Worm (Caenorhabditis elegans) whole organism, L4 larva: ENCODE measurements around the gene tat-4.

Experiments used
- F26F4.8 ChIP-seq: fragments of 200-800 bp; sonication (Bioruptor generic); conservative IDR thresholded peaks from 2 replicates; pipeline ENCODE4 v1.3.6; 2022; ENCODE audit warnings: missing genetic modification characterization, missing compliant biosample characterization
- T20F7.1 ChIP-seq: fragments of 200-800 bp; sonication (Bioruptor generic); optimal IDR thresholded peaks from 2 replicates; lab custom pipeline; 2018; ENCODE audit warnings: mild to moderate bottlenecking, missing genetic modification characterization, missing compliant biosample characterization
- Y48G9A.11 ChIP-seq: fragments of 200-800 bp; sonication (Bioruptor generic); IDR thresholded peaks from 2 replicates; pipeline ENCODE4 v1.3.6; 2022; ENCODE audit warnings: missing genetic modification reagents, missing genetic modification characterization, missing compliant biosample characterization
- Y5F2A.4 ChIP-seq: fragments of 200-800 bp; sonication (Bioruptor generic); optimal IDR thresholded peaks from 2 replicates; lab custom pipeline; 2018; ENCODE audit warnings: mild to moderate bottlenecking, missing genetic modification characterization, missing compliant biosample characterization
- ZK546.5 ChIP-seq, 2 experiments: sonication (generic microtip); optimal IDR thresholded peaks; 2 replicates each; lab custom pipeline; 2017; ENCODE audit warnings: missing biosample characterization in 2 of 2, missing genetic modification characterization in 2 of 2
- aha-1 ChIP-seq: fragments of 150-350 bp; peaks from one replicate; lab custom pipeline; 2014; ENCODE audit warnings: missing biosample characterization, missing genetic modification characterization
- aly-2 ChIP-seq: sonication (generic microtip); optimal IDR thresholded peaks from 2 replicates; lab custom pipeline; 2018; ENCODE audit warnings: missing biosample characterization, missing genetic modification characterization
- ceh-20 ChIP-seq: fragments of 200-800 bp; sonication (Bioruptor generic); IDR thresholded peaks from 2 replicates; pipeline ENCODE4 v1.3.6; 2022; ENCODE audit warnings: missing genetic modification reagents, missing genetic modification characterization, missing compliant biosample characterization
- ceh-82 ChIP-seq: sonication (generic microtip); optimal IDR thresholded peaks from 2 replicates; lab custom pipeline; 2017; ENCODE audit warnings: missing biosample characterization, missing genetic modification characterization
- cey-2 ChIP-seq: sonication (generic microtip); optimal IDR thresholded peaks from 3 replicates; lab custom pipeline; 2017; ENCODE audit warnings: missing genetic modification characterization, mild to moderate bottlenecking, missing compliant biosample characterization, antibody characterized with exemption, borderline replicate concordance; ENCODE audit not compliant: insufficient read depth
- ctbp-1 ChIP-seq: fragments of 200-800 bp; sonication (Bioruptor generic); IDR thresholded peaks from 2 replicates; pipeline ENCODE4 v1.3.6; 2022; ENCODE audit warnings: missing genetic modification reagents, missing genetic modification characterization, missing compliant biosample characterization
- dmd-8 ChIP-seq: fragments of 200-800 bp; sonication (Bioruptor generic); IDR thresholded peaks from 2 replicates; pipeline ENCODE4 v1.3.6; 2022; ENCODE audit warnings: missing genetic modification characterization, missing compliant biosample characterization
- duxl-1 ChIP-seq: sonication (generic microtip); optimal IDR thresholded peaks from 2 replicates; lab custom pipeline; 2016; ENCODE audit warnings: mild to moderate bottlenecking, missing genetic modification characterization, moderate library complexity, missing compliant biosample characterization; ENCODE audit not compliant: poor library complexity
- dve-1 ChIP-seq: sonication (generic microtip); optimal IDR thresholded peaks from 2 replicates; lab custom pipeline; 2017; ENCODE audit warnings: antibody characterized with exemption, mild to moderate bottlenecking, missing genetic modification characterization, missing compliant biosample characterization; ENCODE audit not compliant: insufficient read depth
- egl-27 ChIP-seq: sonication (generic microtip); optimal IDR thresholded peaks from 3 replicates; lab custom pipeline; 2017; ENCODE audit warnings: missing biosample characterization, missing genetic modification reagents, missing genetic modification characterization
- hif-1 ChIP-seq, 2 experiments: sonication (generic microtip); optimal IDR thresholded peaks; 2 replicates each; lab custom pipeline; 2016 to 2017; ENCODE audit warnings: missing compliant biosample characterization in 2 of 2, missing genetic modification characterization in 2 of 2, missing genetic modification reagents in 2 of 2, missing genotype in 2 of 2, mild to moderate bottlenecking in 1 of 2
- hlh-11 ChIP-seq: fragments of 200-800 bp; sonication (Bioruptor generic); optimal IDR thresholded peaks from 2 replicates; lab custom pipeline; 2018; ENCODE audit warnings: mild to moderate bottlenecking, missing genetic modification characterization, missing compliant biosample characterization
- hmg-1.1 ChIP-seq: fragments of 200-800 bp; sonication (Bioruptor generic); IDR thresholded peaks from 2 replicates; pipeline ENCODE4 v1.3.6; 2022; ENCODE audit warnings: missing genetic modification reagents, missing genetic modification characterization, missing compliant biosample characterization
- jun-1 ChIP-seq: fragments of 150-350 bp; optimal IDR thresholded peaks from 2 replicates; lab custom pipeline; 2014; ENCODE audit warnings: missing biosample characterization, missing genetic modification reagents, missing genetic modification characterization
- lin-1 ChIP-seq: fragments of 200-800 bp; sonication (Bioruptor generic); IDR thresholded peaks from 2 replicates; pipeline ENCODE4 v1.3.6; 2022; ENCODE audit warnings: missing genetic modification reagents, missing genetic modification characterization, missing compliant biosample characterization
- lin-29 ChIP-seq: fragments of 200-800 bp; sonication (Bioruptor generic); IDR thresholded peaks from 2 replicates; pipeline ENCODE4 v1.3.6; 2022; ENCODE audit warnings: missing genetic modification reagents, missing genetic modification characterization, missing compliant biosample characterization
- lir-3 ChIP-seq: sonication (generic microtip); optimal IDR thresholded peaks from 2 replicates; lab custom pipeline; 2016; ENCODE audit warnings: mild to moderate bottlenecking, missing genetic modification characterization, missing compliant biosample characterization
- madf-5 ChIP-seq, 2 experiments: fragments of 200-800 bp; sonication (Bioruptor generic); IDR thresholded peaks; 2 replicates each; pipeline ENCODE4 v1.3.6; 2022; ENCODE audit warnings: missing compliant biosample characterization in 2 of 2, missing genetic modification characterization in 2 of 2
- madf-9 ChIP-seq: fragments of 200-800 bp; sonication (Bioruptor generic); conservative IDR thresholded peaks from 2 replicates; pipeline ENCODE4 v1.3.6; 2022; ENCODE audit warnings: missing genetic modification reagents, missing genetic modification characterization, missing compliant biosample characterization
- nhr-10 ChIP-seq: fragments of 150-350 bp; optimal IDR thresholded peaks from 2 replicates; lab custom pipeline; 2014; ENCODE audit warnings: missing biosample characterization, missing genetic modification characterization
- nhr-28 ChIP-seq: fragments of 150-350 bp; optimal IDR thresholded peaks from 2 replicates; lab custom pipeline; 2014; ENCODE audit warnings: missing biosample characterization, missing genetic modification characterization
- nhr-42 ChIP-seq: fragments of 200-800 bp; sonication (Bioruptor generic); IDR thresholded peaks from 2 replicates; pipeline ENCODE4 v1.3.6; 2022; ENCODE audit warnings: missing genetic modification characterization, missing compliant biosample characterization
- nhr-6 ChIP-seq: fragments of 150-350 bp; optimal IDR thresholded peaks from 2 replicates; lab custom pipeline; 2014; ENCODE audit warnings: missing biosample characterization, missing genetic modification characterization
- nhr-77 ChIP-seq: fragments of 150-350 bp; optimal IDR thresholded peaks from 2 replicates; lab custom pipeline; 2014; ENCODE audit warnings: missing biosample characterization, missing genetic modification characterization
- sdz-12 ChIP-seq: fragments of 200-800 bp; sonication (Bioruptor generic); optimal IDR thresholded peaks from 2 replicates; lab custom pipeline; 2018; ENCODE audit warnings: mild to moderate bottlenecking, missing genetic modification characterization, missing compliant biosample characterization
- set-16 ChIP-seq: fragments of 200-800 bp; sonication (Bioruptor generic); IDR thresholded peaks from 2 replicates; pipeline ENCODE4 v1.3.6; 2022; ENCODE audit warnings: missing genetic modification reagents, missing genetic modification characterization, missing compliant biosample characterization
- spr-1 ChIP-seq: sonication (generic microtip); optimal IDR thresholded peaks from 2 replicates; lab custom pipeline; 2016; ENCODE audit warnings: mild to moderate bottlenecking, missing genetic modification characterization, missing compliant biosample characterization
- tra-1 ChIP-seq: fragments of 200-800 bp; sonication (Bioruptor generic); IDR thresholded peaks from 2 replicates; pipeline ENCODE4 v1.3.6; 2022; ENCODE audit warnings: missing genetic modification reagents, missing genetic modification characterization, missing compliant biosample characterization
- unc-130 ChIP-seq: sonication (generic microtip); optimal IDR thresholded peaks from 2 replicates; lab custom pipeline; 2016; ENCODE audit warnings: missing genetic modification reagents, missing genetic modification characterization, missing compliant biosample characterization
- unc-39 ChIP-seq: sonication (generic microtip); optimal IDR thresholded peaks from 2 replicates; lab custom pipeline; 2017; ENCODE audit warnings: missing biosample characterization, missing genetic modification characterization
- vab-7 ChIP-seq: fragments of 200-800 bp; sonication (Bioruptor generic); IDR thresholded peaks from 2 replicates; pipeline ENCODE4 v1.3.6; 2022; ENCODE audit warnings: missing genetic modification reagents, missing genetic modification characterization, missing compliant biosample characterization
- zfp-3 ChIP-seq: fragments of 200-800 bp; sonication (Bioruptor generic); conservative IDR thresholded peaks from 2 replicates; pipeline ENCODE4 v1.3.6; 2022; ENCODE audit warnings: missing genetic modification reagents, missing genetic modification characterization, missing compliant biosample characterization
- ztf-7 ChIP-seq: fragments of 150-350 bp; optimal IDR thresholded peaks from 2 replicates; lab custom pipeline; 2014; ENCODE audit warnings: missing biosample characterization, missing genetic modification characterization

tat-4 gene

DNA sequence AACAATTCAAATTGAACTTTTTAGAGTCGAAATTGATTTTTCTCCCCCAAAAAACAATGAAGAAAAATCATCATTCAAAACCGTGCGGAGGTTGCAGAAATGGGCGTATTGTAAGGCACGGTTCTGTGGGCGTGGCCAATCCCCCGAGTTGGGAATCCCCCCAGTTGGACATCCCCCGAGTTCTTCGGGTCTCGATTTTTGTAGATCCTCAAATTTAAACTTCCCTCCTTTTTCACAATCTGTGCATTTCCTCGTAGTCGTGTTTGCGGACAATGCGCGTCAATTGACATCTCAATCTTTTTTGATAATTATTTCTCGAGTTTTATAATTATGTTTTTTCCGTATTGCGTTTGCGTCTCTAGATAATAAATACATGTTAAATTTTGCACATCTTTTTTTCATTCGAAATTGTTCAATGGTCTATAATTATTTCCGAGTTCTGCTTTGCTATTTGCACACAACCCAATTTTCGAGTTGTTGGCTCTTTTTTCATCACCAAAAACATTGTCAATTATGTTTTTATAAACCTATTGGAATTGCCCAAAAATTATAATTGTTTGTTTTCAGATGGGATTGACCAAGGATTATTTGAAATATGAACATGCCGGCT is 25.8 kb upstream of the tat-4 start, which contains the start of gene F13H8.2 (continued):
- TF ChIP-seq zfp-3: 0 out of 2 replicates have a peak, but pooled peaks have one; percentile 17
- TF ChIP-seq nhr-28 (tag; lab: Kevin White, UChicago): peak; percentile 20
- TF ChIP-seq Y48G9A.11 (GFP tag; lab: Robert Waterston, UW): peak; percentile 70
- TF ChIP-seq unc-130 (GFP tag; lab: Kevin White, UChicago): peak; percentile 69
- peak; percentile 62 for TF ChIP-seq spr-1 (tag; lab: Kevin White, UChicago)
- peak; percentile 91 for TF ChIP-seq ctbp-1 (GFP tag; lab: Robert Waterston, UW)
- peak; percentile 90 for TF ChIP-seq hmg-1.1 (GFP tag; lab: Robert Waterston, UW)
- TF ChIP-seq lin-1 (GFP tag; lab: Robert Waterston, UW): peak; percentile 91

DNA sequence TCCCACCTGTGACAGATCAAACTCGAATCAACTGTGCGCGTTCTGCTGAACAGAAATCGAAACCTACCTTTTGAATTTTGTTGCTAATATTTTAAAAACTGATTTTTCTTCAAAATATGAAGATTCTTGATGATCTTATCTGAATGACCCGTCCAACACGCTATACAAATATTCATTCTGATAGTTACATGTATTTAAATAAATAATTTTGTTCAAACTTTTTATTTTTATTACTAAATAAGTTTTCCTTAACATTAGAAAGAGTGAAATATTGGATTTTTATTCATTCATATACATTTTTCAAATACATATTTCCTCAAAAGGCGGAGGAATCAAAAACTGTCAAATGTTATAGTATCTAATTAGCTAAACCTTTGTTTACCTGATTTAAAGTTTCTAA is 23.9 kb upstream of the tat-4 start, which contains the start of gene F13H8.8:
Gene F13H8.8, minus strand, starts transcription at position 101 of the 400 bp plus-strand sequence.
- no peak for TF ChIP-seq ZK546.5 (tag; optimal IDR thresholded peaks at IDR 0.05; lab: Kevin White, UChicago)
- no peak for TF ChIP-seq nhr-77 (tag; lab: Kevin White, UChicago)
- no peak for TF ChIP-seq lin-29 (GFP tag; lab: Robert Waterston, UW)
- TF ChIP-seq madf-5 (GFP tag; IDR thresholded peaks at IDR 0.05; lab: Robert Waterston, UW): no peak

DNA sequence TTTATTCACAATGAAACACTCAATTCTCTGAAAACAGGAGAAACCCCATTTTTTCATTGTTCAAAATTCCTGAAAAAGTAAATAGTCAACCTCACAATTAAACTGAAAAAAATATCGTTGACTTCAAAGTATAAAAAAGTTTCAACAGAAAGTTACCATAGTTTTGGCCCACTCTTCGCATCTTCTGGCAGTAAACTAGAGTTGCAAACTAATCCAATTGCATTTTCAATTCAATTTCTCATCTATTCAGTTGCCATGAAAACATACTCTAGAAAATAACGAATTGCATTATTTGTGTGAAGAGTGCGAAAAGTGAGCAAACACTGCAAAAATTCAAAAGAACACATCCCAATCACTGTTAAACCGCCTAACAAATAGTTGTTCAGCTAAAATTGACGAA is 19.6 kb upstream of the tat-4 start, which contains the start of gene F13H8.3:
Gene F13H8.3, plus strand, starts transcription at position 301 of the 400 bp plus-strand sequence.
- TF ChIP-seq aly-2: no peak
- TF ChIP-seq aha-1 (tag; lab: Kevin White, UChicago): no peak
- TF ChIP-seq nhr-42 (GFP tag; lab: Robert Waterston, UW): no peak
- no peak for TF ChIP-seq T20F7.1 (GFP tag; lab: Kevin White, UChicago)
- TF ChIP-seq jun-1 (tag; lab: Kevin White, UChicago): no peak
- no peak for TF ChIP-seq madf-9 (GFP tag; lab: Robert Waterston, UW)
- TF ChIP-seq hif-1 (tag; optimal IDR thresholded peaks at IDR 0.05; lab: Kevin White, UChicago): no peak
- no peak for TF ChIP-seq nhr-10 (tag; lab: Kevin White, UChicago)
- TF ChIP-seq sdz-12 (GFP tag; lab: Kevin White, UChicago): no peak
- TF ChIP-seq nhr-6: no peak
- no peak for TF ChIP-seq egl-27
- no peak for TF ChIP-seq dmd-8 (GFP tag; lab: Robert Waterston, UW)
- TF ChIP-seq vab-7 (GFP tag; lab: Robert Waterston, UW): no peak
- no peak for TF ChIP-seq Y5F2A.4 (GFP tag; lab: Kevin White, UChicago)
- no peak for TF ChIP-seq duxl-1 (tag; lab: Kevin White, UChicago)
- no peak for TF ChIP-seq tra-1
- no peak for TF ChIP-seq ceh-82
- no peak for TF ChIP-seq unc-130 (GFP tag; lab: Kevin White, UChicago)
- TF ChIP-seq lir-3 (tag; lab: Kevin White, UChicago): no peak
- no peak for TF ChIP-seq cey-2 (tag; lab: Kevin White, UChicago)

DNA sequence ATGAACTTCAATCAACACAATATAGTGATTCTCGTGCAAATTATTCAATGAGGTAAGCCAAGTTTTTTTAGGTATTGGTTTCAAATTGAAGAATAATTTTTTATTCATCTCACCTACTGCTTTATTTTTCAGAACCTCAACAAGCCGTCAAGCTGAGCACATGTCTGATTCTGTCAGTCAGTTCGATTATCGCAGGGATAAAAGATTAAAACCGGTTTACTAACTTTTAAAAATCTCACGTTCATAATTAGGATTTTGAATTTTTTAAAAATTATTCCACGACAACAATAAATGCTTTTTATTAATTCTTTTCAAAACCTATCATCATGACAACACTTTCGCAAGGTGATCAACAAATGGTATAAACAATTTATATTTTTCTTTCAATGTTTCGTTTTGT is 18.1 kb upstream of the tat-4 start, which contains the start of gene F13H8.12:
Gene F13H8.12, plus strand, starts transcription at position 301 of the 400 bp plus-strand sequence.
- no peak for TF ChIP-seq dve-1 (tag; lab: Kevin White, UChicago)
- no peak for TF ChIP-seq hlh-11 (tag; lab: Kevin White, UChicago)
- TF ChIP-seq set-16: no peak
- no peak for TF ChIP-seq ceh-20
- no peak for TF ChIP-seq nhr-77 (tag; lab: Kevin White, UChicago)
- TF ChIP-seq duxl-1 (tag; lab: Kevin White, UChicago): no peak
- TF ChIP-seq F26F4.8 (GFP tag; lab: Robert Waterston, UW): no peak
- no peak for TF ChIP-seq ztf-7 (tag; lab: Kevin White, UChicago)
- TF ChIP-seq vab-7 (GFP tag; lab: Robert Waterston, UW): no peak
- no peak for TF ChIP-seq unc-39
- no peak for TF ChIP-seq nhr-6
